Worm (Caenorhabditis elegans) whole organism, L2 larva: ENCODE results near the gene sec-24.2.

Experiments used
- C34F6.9 ChIP-seq: fragments of 150-350 bp; optimal IDR thresholded peaks from 2 replicates; lab custom pipeline; 2014; ENCODE audit warnings: missing biosample characterization, missing genetic modification characterization
- F13H6.1 ChIP-seq: sonication (generic microtip); optimal IDR thresholded peaks from 2 replicates; lab custom pipeline; 2016; ENCODE audit warnings: missing genetic modification characterization, missing compliant biosample characterization
- Y55F3AM.14 ChIP-seq: fragments of 200-800 bp; sonication (Bioruptor generic); optimal IDR thresholded peaks from 2 replicates; lab custom pipeline; 2018; ENCODE audit warnings: mild to moderate bottlenecking, missing genetic modification characterization, missing compliant biosample characterization
- ZK546.5 ChIP-seq: sonication (generic microtip); optimal IDR thresholded peaks from 2 replicates; lab custom pipeline; 2017; ENCODE audit warnings: missing biosample characterization, missing genetic modification characterization
- alr-1 ChIP-seq: fragments of 150-350 bp; optimal IDR thresholded peaks from 2 replicates; lab custom pipeline; 2014; ENCODE audit warnings: missing biosample characterization, missing genetic modification characterization
- blmp-1 ChIP-seq: sonication (generic microtip); optimal IDR thresholded peaks from 2 replicates; lab custom pipeline; 2017; ENCODE audit warnings: missing genetic modification characterization, mild to moderate bottlenecking, missing compliant biosample characterization, antibody characterized with exemption, moderate library complexity; ENCODE audit not compliant: insufficient read depth
- crh-2 ChIP-seq: sonication (generic microtip); optimal IDR thresholded peaks from 2 replicates; lab custom pipeline; 2017; ENCODE audit warnings: missing biosample characterization, missing genetic modification characterization
- egl-27 ChIP-seq: sonication (generic microtip); optimal IDR thresholded peaks from 3 replicates; lab custom pipeline; 2017; ENCODE audit warnings: missing biosample characterization, missing genetic modification reagents, missing genetic modification characterization
- elt-1 ChIP-seq: fragments of 150-350 bp; optimal IDR thresholded peaks from 2 replicates; lab custom pipeline; 2014; ENCODE audit warnings: missing biosample characterization, missing genetic modification characterization
- elt-3 ChIP-seq: sonication (generic microtip); optimal IDR thresholded peaks from 2 replicates; lab custom pipeline; 2017; ENCODE audit warnings: missing biosample characterization, missing genetic modification characterization
- fos-1 ChIP-seq: fragments of 150-350 bp; optimal IDR thresholded peaks from 2 replicates; lab custom pipeline; 2014; ENCODE audit warnings: missing biosample characterization, missing genetic modification characterization
- lin-11 ChIP-seq: fragments of 150-350 bp; sonication (generic microtip); optimal IDR thresholded peaks from 2 replicates; lab custom pipeline; 2014; ENCODE audit warnings: missing biosample characterization, missing genetic modification characterization, inconsistent platforms, mixed read lengths
- lin-39 ChIP-seq: fragments of 150-350 bp; optimal IDR thresholded peaks from 2 replicates; lab custom pipeline; 2014; ENCODE audit warnings: missing biosample characterization, missing genetic modification reagents, missing genetic modification characterization
- mbf-1 ChIP-seq: sonication (generic microtip); optimal IDR thresholded peaks from 2 replicates; lab custom pipeline; 2017; ENCODE audit warnings: missing biosample characterization, missing genetic modification characterization
- nhr-10 ChIP-seq: sonication (generic microtip); optimal IDR thresholded peaks from 2 replicates; lab custom pipeline; 2017; ENCODE audit warnings: missing biosample characterization, missing genetic modification characterization
- nhr-12 ChIP-seq: fragments of 150-350 bp; optimal IDR thresholded peaks from 2 replicates; lab custom pipeline; 2014; ENCODE audit warnings: missing biosample characterization, missing genetic modification characterization
- nhr-129 ChIP-seq: fragments of 150-350 bp; optimal IDR thresholded peaks from 2 replicates; lab custom pipeline; 2014; ENCODE audit warnings: missing biosample characterization, missing genetic modification characterization
- nhr-21 ChIP-seq: fragments of 150-350 bp; optimal IDR thresholded peaks from 2 replicates; lab custom pipeline; 2014; ENCODE audit warnings: missing biosample characterization, missing genetic modification characterization
- nhr-23 ChIP-seq: fragments of 150-350 bp; optimal IDR thresholded peaks from 2 replicates; lab custom pipeline; 2014; ENCODE audit warnings: missing biosample characterization, missing genetic modification reagents, missing genetic modification characterization
- nhr-237 ChIP-seq: fragments of 150-350 bp; optimal IDR thresholded peaks from 2 replicates; lab custom pipeline; 2014; ENCODE audit warnings: missing biosample characterization, missing genetic modification characterization
- nhr-25 ChIP-seq: fragments of 150-350 bp; sonication (generic microtip); optimal IDR thresholded peaks from 3 replicates; lab custom pipeline; 2014; ENCODE audit warnings: missing biosample characterization, missing genetic modification characterization
- nhr-6 ChIP-seq: fragments of 150-350 bp; optimal IDR thresholded peaks from 2 replicates; lab custom pipeline; 2014; ENCODE audit warnings: missing biosample characterization, missing genetic modification characterization
- nhr-77 ChIP-seq: fragments of 150-350 bp; optimal IDR thresholded peaks from 2 replicates; lab custom pipeline; 2014; ENCODE audit warnings: missing biosample characterization, missing genetic modification characterization
- peb-1 ChIP-seq: fragments of 150-350 bp; optimal IDR thresholded peaks from 2 replicates; lab custom pipeline; 2014; ENCODE audit warnings: missing biosample characterization, missing genetic modification characterization
- skn-1 ChIP-seq: sonication (generic microtip); optimal IDR thresholded peaks from 2 replicates; lab custom pipeline; 2017; ENCODE audit warnings: missing biosample characterization, missing genetic modification characterization
- sma-3 ChIP-seq: sonication (generic microtip); optimal IDR thresholded peaks from 2 replicates; lab custom pipeline; 2016; ENCODE audit warnings: missing genetic modification reagents, missing genetic modification characterization, missing compliant biosample characterization
- sma-9 ChIP-seq, 2 experiments: fragments of 150-350 bp in 1 of 2; sonication (generic microtip) in 1 of 2; optimal IDR thresholded peaks; 2 replicates each; lab custom pipeline; 2014 to 2016; ENCODE audit warnings: missing genetic modification characterization in 2 of 2, mild to moderate bottlenecking in 1 of 2, missing biosample characterization in 1 of 2, missing compliant biosample characterization in 1 of 2, missing genetic modification reagents in 1 of 2, moderate library complexity in 1 of 2
- snpc-4 ChIP-seq: fragments of 150-350 bp; optimal IDR thresholded peaks from 2 replicates; lab custom pipeline; 2014; ENCODE audit warnings: missing biosample characterization, missing genetic modification characterization
- unc-39 ChIP-seq: fragments of 150-350 bp; optimal IDR thresholded peaks from 2 replicates; lab custom pipeline; 2014; ENCODE audit warnings: missing biosample characterization, missing genetic modification characterization
- zag-1 ChIP-seq: fragments of 150-350 bp; optimal IDR thresholded peaks from 2 replicates; lab custom pipeline; 2014; ENCODE audit warnings: missing biosample characterization, missing genetic modification characterization
- ztf-11 ChIP-seq: sonication (generic microtip); optimal IDR thresholded peaks from 2 replicates; lab custom pipeline; 2017; ENCODE audit warnings: missing biosample characterization, missing genetic modification characterization
- ztf-4 ChIP-seq: fragments of 150-350 bp; optimal IDR thresholded peaks from 2 replicates; lab custom pipeline; 2014; ENCODE audit warnings: missing biosample characterization, missing genetic modification characterization

sec-24.2 gene

DNA sequence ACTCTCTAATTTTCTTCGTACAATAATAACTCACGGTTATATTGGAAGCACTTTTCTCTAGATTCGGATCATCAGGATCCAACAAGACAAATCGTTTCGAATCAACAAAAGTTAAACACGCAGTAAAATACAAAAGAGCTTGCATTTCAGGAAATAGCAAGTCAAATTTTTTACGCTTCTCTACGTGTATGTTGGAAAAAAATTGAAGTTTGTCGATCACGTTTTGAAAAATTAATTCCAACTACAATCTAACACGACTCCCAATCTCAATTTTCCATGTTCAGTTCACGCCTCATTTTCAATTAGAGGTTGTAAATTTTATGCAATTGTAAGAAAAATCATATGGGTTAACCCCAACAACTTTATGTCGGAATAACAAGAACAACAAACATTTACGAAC lies 29.4 kb upstream of the sec-24.2 start, which contains the start of gene spe-45:
spe-45 (minus strand) TSS at position 145 of the 400 bp plus-strand sequence.
- TF ChIP-seq elt-1 (tag; lab: Kevin White, UChicago) (no peak), nhr-129 (tag; lab: Kevin White, UChicago) (peak; percentile 0)

DNA sequence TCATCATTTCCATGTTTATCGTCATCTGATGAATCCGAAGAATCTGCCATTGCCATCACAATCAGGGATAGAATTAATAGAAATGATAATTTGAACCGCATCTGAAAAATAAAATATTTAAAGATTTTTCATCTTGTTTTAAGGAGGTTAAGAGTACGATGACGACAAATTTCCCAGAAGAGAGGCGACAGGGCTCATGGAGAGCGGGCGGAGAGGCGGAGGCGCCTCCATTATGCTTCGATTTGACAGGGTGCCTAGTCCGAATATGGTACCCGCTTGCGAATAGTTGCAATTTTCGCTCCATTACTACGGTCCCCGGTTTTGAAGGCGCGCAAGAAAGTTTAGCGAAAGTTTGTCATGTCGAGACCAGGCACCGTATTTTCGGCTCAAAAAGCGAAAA lies 24.5 kb upstream of the sec-24.2 start, which contains the start of gene F28D1.6:
F28D1.6 (minus strand) TSS at position 101 of the 400 bp plus-strand sequence.
- TF ChIP-seq elt-3 (tag; lab: Kevin White, UChicago) (no peak), mbf-1 (tag; lab: Kevin White, UChicago) (no peak), lin-11 (tag; lab: Kevin White, UChicago) (no peak), Y55F3AM.14 (no peak), alr-1 (no peak), nhr-237 (no peak), snpc-4 (tag; lab: Kevin White, UChicago) (no peak), nhr-23 (no peak), crh-2 (tag; lab: Kevin White, UChicago) (no peak), fos-1 (tag; lab: Kevin White, UChicago) (no peak)

DNA sequence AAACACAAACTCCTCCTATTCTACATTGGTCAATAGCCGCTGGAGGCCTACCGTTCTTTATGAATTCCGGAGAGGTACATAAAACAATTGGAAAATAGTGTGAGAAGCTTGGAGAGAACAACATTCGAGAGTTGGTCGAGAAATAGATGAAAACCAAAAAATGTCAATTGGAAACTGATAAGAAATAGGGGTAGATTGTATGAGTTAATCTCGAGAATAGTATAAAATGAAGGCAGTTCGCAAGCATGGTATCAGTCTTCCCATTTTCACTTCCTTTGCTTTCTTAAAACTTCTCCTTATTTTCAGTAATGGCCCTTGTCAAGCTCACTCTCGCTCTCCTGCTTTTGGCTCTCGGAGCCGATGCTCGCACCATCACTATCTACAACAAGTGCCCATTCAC lies 22.3 kb upstream of the sec-24.2 start, which contains the start of gene thn-2:
thn-2 (plus strand) TSS at position 307 of the 400 bp plus-strand sequence.
- no peak for TF ChIP-seq sma-9 (GFP tag; optimal IDR thresholded peaks at IDR 0.05; lab: Kevin White, UChicago)
- TF ChIP-seq sma-9 (tag; optimal IDR thresholded peaks at IDR 0.05; lab: Kevin White, UChicago): no peak
- no peak for TF ChIP-seq lin-11 (tag; lab: Kevin White, UChicago)
- no peak for TF ChIP-seq elt-1 (tag; lab: Kevin White, UChicago)
- no peak for TF ChIP-seq blmp-1 (tag; lab: Kevin White, UChicago)
- no peak for TF ChIP-seq lin-39 (tag; lab: Kevin White, UChicago)
- no peak for TF ChIP-seq nhr-21 (tag; lab: Kevin White, UChicago)
- no peak for TF ChIP-seq skn-1 (tag; lab: Kevin White, UChicago)
- no peak for TF ChIP-seq egl-27 (tag; lab: Kevin White, UChicago)
- TF ChIP-seq ZK546.5 (tag; lab: Kevin White, UChicago): no peak
- TF ChIP-seq ztf-4: no peak
- TF ChIP-seq nhr-237: no peak
- no peak for TF ChIP-seq peb-1 (tag; lab: Kevin White, UChicago)
- no peak for TF ChIP-seq nhr-25 (tag; lab: Kevin White, UChicago)

DNA sequence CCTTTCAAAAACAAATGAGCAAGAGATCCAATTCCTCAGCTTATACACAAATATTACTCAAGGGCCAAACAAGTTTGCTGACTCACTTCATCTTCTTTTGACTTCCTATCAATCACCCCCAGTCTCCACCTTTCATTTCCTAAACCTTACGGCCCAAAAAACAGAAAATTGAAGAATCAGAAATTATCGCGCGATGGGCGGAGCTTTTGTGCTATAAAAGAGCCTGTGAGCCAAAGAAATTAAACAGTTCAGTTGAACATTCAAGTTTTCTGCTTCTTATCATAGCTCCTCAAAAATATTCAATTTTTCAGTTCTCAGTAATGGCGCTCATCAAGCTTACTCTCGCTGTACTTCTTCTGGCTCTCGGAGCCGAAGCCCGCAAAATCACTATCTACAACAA lies 19.2 kb upstream of the sec-24.2 start, which contains the start of gene thn-1:
thn-1 (plus strand) TSS at position 301 of the 400 bp plus-strand sequence.
- TF ChIP-seq sma-3 (GFP tag; lab: Kevin White, UChicago) (no peak), ZK546.5 (tag; lab: Kevin White, UChicago) (no peak), fos-1 (tag; lab: Kevin White, UChicago) (no peak), nhr-25 (tag; lab: Kevin White, UChicago) (no peak), nhr-77 (tag; lab: Kevin White, UChicago) (no peak), zag-1 (no peak), nhr-10 (no peak), F13H6.1 (tag; lab: Kevin White, UChicago) (no peak), alr-1 (no peak), nhr-21 (tag; lab: Kevin White, UChicago) (no peak), ztf-4 (no peak), lin-39 (tag; lab: Kevin White, UChicago) (no peak), egl-27 (tag; lab: Kevin White, UChicago) (no peak), C34F6.9 (tag; lab: Kevin White, UChicago) (no peak), sma-9 (GFP tag; optimal IDR thresholded peaks at IDR 0.05; lab: Kevin White, UChicago) (no peak), sma-9 (tag; optimal IDR thresholded peaks at IDR 0.05; lab: Kevin White, UChicago) (no peak), blmp-1 (tag; lab: Kevin White, UChicago) (no peak), ztf-11 (tag; lab: Kevin White, UChicago) (no peak), unc-39 (tag; lab: Kevin White, UChicago) (no peak), elt-1 (tag; lab: Kevin White, UChicago) (no peak), nhr-12 (tag; lab: Kevin White, UChicago) (no peak)

DNA sequence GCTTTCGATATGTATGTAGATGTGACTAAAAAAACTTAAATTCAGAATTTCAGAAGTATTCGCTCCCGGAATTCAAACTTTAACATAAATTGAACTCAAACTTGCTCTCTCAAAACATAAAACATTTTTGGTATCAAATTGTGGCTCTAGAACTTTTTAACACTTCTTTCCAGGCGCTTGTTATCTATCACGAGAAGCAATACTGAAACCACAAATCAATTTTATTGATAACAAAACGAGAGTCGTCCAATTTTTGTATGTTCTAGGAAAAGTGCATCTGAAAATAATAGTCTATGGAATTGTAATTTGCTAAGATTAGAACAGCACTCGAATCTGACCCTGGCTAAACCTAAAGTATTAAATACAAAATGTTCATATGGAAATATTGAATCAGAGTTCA lies 18.3 kb upstream of the sec-24.2 start:
- TF ChIP-seq fos-1 (tag; lab: Kevin White, UChicago) (peak; percentile 75), nhr-6 (tag; lab: Kevin White, UChicago) (no peak)
- TF ChIP-seq, all 48 proteins: peak for 1
